Fruit fly (Drosophila melanogaster) whole organism, embryonic: ENCODE results near the gene Ilp7.
A peak's percentile ranks its signal among the peaks of the same experiment; 100 is the strongest.

Source experiments
- Aef1 ChIP-seq: fragments of 200-800 bp; sonication (Bioruptor generic); IDR thresholded peaks from 3 replicates; pipeline ENCODE4 v1.3.6; 2022; ENCODE audit warnings: missing biosample characterization, missing genetic modification characterization
- B-H2 ChIP-seq: fragments of 200-800 bp; sonication (Bioruptor generic); optimal IDR thresholded peaks from 2 replicates; lab custom pipeline; 2018; ENCODE audit warnings: missing biosample characterization, mild to moderate bottlenecking, missing genetic modification characterization
- CG1024 ChIP-seq: fragments of 200-800 bp; sonication (Bioruptor generic); IDR thresholded peaks from 2 replicates; pipeline ENCODE4 v1.3.6; 2022; ENCODE audit warnings: missing biosample characterization, missing genetic modification characterization
- CG10979 ChIP-seq: fragments of 200-800 bp; sonication (Bioruptor generic); optimal IDR thresholded peaks from 2 replicates; lab custom pipeline; 2018; ENCODE audit warnings: missing biosample characterization, mild to moderate bottlenecking, missing genetic modification characterization, moderate library complexity
- CG12299 ChIP-seq: fragments of 200-800 bp; sonication (Bioruptor generic); optimal IDR thresholded peaks from 2 replicates; lab custom pipeline; 2018; ENCODE audit warnings: missing biosample characterization, mild to moderate bottlenecking, missing genetic modification characterization
- CG12942 ChIP-seq: fragments of 200-800 bp; sonication (Bioruptor generic); optimal IDR thresholded peaks from 3 replicates; lab custom pipeline; 2016; ENCODE audit warnings: missing biosample characterization, missing genetic modification characterization
- CG14441 ChIP-seq: fragments of 200-800 bp; sonication (Bioruptor generic); IDR thresholded peaks from 2 replicates; pipeline ENCODE4 v1.3.6; 2022; ENCODE audit warnings: missing biosample characterization, missing genetic modification characterization
- CG15696 ChIP-seq: fragments of 200-800 bp; sonication (Bioruptor generic); optimal IDR thresholded peaks from 2 replicates; lab custom pipeline; 2019; ENCODE audit warnings: missing biosample characterization, mild to moderate bottlenecking, missing genetic modification characterization, moderate library complexity
- CG17385 ChIP-seq: fragments of 200-800 bp; sonication (Bioruptor generic); optimal IDR thresholded peaks from 3 replicates; lab custom pipeline; 2018; ENCODE audit warnings: missing biosample characterization, mild to moderate bottlenecking, missing genetic modification characterization
- CG17612 ChIP-seq: fragments of 200-800 bp; sonication (Bioruptor generic); IDR thresholded peaks from 2 replicates; pipeline ENCODE4 v1.3.6; 2022; ENCODE audit warnings: missing biosample characterization, missing genetic modification characterization
- CG2116 ChIP-seq: fragments of 200-800 bp; sonication (Bioruptor generic); optimal IDR thresholded peaks from 3 replicates; lab custom pipeline; 2018; ENCODE audit warnings: missing biosample characterization, mild to moderate bottlenecking, missing genetic modification characterization
- CG2199 ChIP-seq: fragments of 200-800 bp; sonication (Bioruptor generic); IDR thresholded peaks from 3 replicates; pipeline ENCODE4 v1.3.6; 2022; ENCODE audit warnings: missing biosample characterization, missing genetic modification characterization
- CG2202 ChIP-seq: fragments of 200-800 bp; sonication (Bioruptor generic); optimal IDR thresholded peaks from 2 replicates; lab custom pipeline; 2018; ENCODE audit warnings: missing biosample characterization, mild to moderate bottlenecking, missing genetic modification characterization
- CG4360 ChIP-seq: fragments of 200-800 bp; sonication (Bioruptor generic); IDR thresholded peaks from 2 replicates; pipeline ENCODE4 v1.3.6; 2022; ENCODE audit warnings: missing biosample characterization, missing genetic modification characterization
- CG5180 ChIP-seq: fragments of 200-800 bp; sonication (Bioruptor generic); optimal IDR thresholded peaks from 3 replicates; lab custom pipeline; 2017; ENCODE audit warnings: missing biosample characterization, missing genetic modification characterization, mild to moderate bottlenecking, moderate library complexity, missing genetic modification reagents
- CG6175 ChIP-seq: fragments of 200-800 bp; sonication (Bioruptor generic); IDR thresholded peaks from 3 replicates; pipeline ENCODE4 v1.3.6; 2022; ENCODE audit warnings: missing biosample characterization, missing genetic modification characterization
- CG6765 ChIP-seq: fragments of 200-800 bp; sonication (Bioruptor generic); optimal IDR thresholded peaks from 3 replicates; lab custom pipeline; 2017; ENCODE audit warnings: missing biosample characterization, mild to moderate bottlenecking, missing genetic modification characterization
- CG9437 ChIP-seq: fragments of 200-800 bp; sonication (Bioruptor generic); optimal IDR thresholded peaks from 2 replicates; lab custom pipeline; 2018; ENCODE audit warnings: missing biosample characterization, mild to moderate bottlenecking, missing genetic modification characterization
- CG9797 ChIP-seq: fragments of 200-800 bp; sonication (Bioruptor generic); optimal IDR thresholded peaks from 3 replicates; lab custom pipeline; 2018; ENCODE audit warnings: missing biosample characterization, mild to moderate bottlenecking, missing genetic modification characterization
- CkIIα-i1 ChIP-seq: fragments of 200-800 bp; sonication (Bioruptor generic); IDR thresholded peaks from 2 replicates; pipeline ENCODE4 v1.3.6; 2022; ENCODE audit warnings: missing biosample characterization, missing genetic modification characterization
- Dp ChIP-seq: fragments of 200-800 bp; sonication (Bioruptor generic); optimal IDR thresholded peaks from 2 replicates; lab custom pipeline; 2018; ENCODE audit warnings: missing biosample characterization, mild to moderate bottlenecking, missing genetic modification characterization, moderate library complexity
- E2f2 ChIP-seq: fragments of 200-800 bp; sonication (Bioruptor generic); IDR thresholded peaks from 2 replicates; pipeline ENCODE4 v1.3.6; 2022; ENCODE audit warnings: missing biosample characterization, missing genetic modification characterization
- Gug ChIP-seq: fragments of 200-800 bp; sonication (Bioruptor generic); IDR thresholded peaks from 4 replicates; pipeline ENCODE4 v1.3.6; 2022; ENCODE audit warnings: missing biosample characterization, missing genetic modification characterization
- HmgZ ChIP-seq: fragments of 200-800 bp; sonication (Bioruptor generic); optimal IDR thresholded peaks from 2 replicates; lab custom pipeline; 2018; ENCODE audit warnings: missing biosample characterization, mild to moderate bottlenecking, missing genetic modification characterization
- Kr ChIP-seq: fragments of 200-800 bp; sonication (Bioruptor generic); optimal IDR thresholded peaks from 2 replicates; lab custom pipeline; 2017; ENCODE audit warnings: missing biosample characterization, mild to moderate bottlenecking, missing genetic modification characterization
- MESR4 ChIP-seq: fragments of 200-800 bp; sonication (Bioruptor generic); optimal IDR thresholded peaks from 2 replicates; lab custom pipeline; 2018; ENCODE audit warnings: missing biosample characterization, mild to moderate bottlenecking, missing genetic modification characterization, moderate library complexity
- Mrtf ChIP-seq: fragments of 200-800 bp; sonication (Bioruptor generic); IDR thresholded peaks from 3 replicates; pipeline ENCODE4 v1.3.6; 2022; ENCODE audit warnings: missing biosample characterization, missing genetic modification characterization
- Myb ChIP-seq: fragments of 200-800 bp; sonication (Bioruptor generic); optimal IDR thresholded peaks from 2 replicates; lab custom pipeline; 2016; ENCODE audit warnings: missing biosample characterization, missing genetic modification characterization
- Opbp ChIP-seq: fragments of 200-800 bp; sonication (Bioruptor generic); IDR thresholded peaks from 3 replicates; pipeline ENCODE4 v1.3.6; 2022; ENCODE audit warnings: missing biosample characterization, missing genetic modification characterization; ENCODE audit not compliant: partially characterized antibody
- Rfx ChIP-seq: fragments of 200-800 bp; sonication (Bioruptor generic); IDR thresholded peaks from 2 replicates; pipeline ENCODE4 v1.3.6; 2022; ENCODE audit warnings: missing biosample characterization, missing genetic modification characterization
- Vsx1 ChIP-seq: fragments of 200-800 bp; sonication (Bioruptor generic); optimal IDR thresholded peaks from 2 replicates; lab custom pipeline; 2017; ENCODE audit warnings: missing biosample characterization, mild to moderate bottlenecking, missing genetic modification characterization, missing genetic modification reagents
- amos ChIP-seq: fragments of 200-800 bp; sonication (Bioruptor generic); IDR thresholded peaks from 2 replicates; pipeline ENCODE4 v1.3.6; 2022; ENCODE audit warnings: missing biosample characterization, missing genetic modification characterization; ENCODE audit not compliant: partially characterized antibody
- ara ChIP-seq: fragments of 200-800 bp; sonication (Bioruptor generic); IDR thresholded peaks from 2 replicates; pipeline ENCODE4 v1.3.6; 2022; ENCODE audit warnings: missing biosample characterization, missing genetic modification characterization
- ato ChIP-seq: fragments of 200-800 bp; sonication (Bioruptor generic); IDR thresholded peaks from 2 replicates; pipeline ENCODE4 v1.3.6; 2022; ENCODE audit warnings: missing biosample characterization, missing genetic modification characterization; ENCODE audit not compliant: partially characterized antibody
- bsh ChIP-seq, 2 experiments: fragments of 200-800 bp; sonication (Bioruptor generic); optimal IDR thresholded peaks; 2 replicates each; lab custom pipeline; 2017 to 2018; ENCODE audit warnings: mild to moderate bottlenecking in 2 of 2, missing biosample characterization in 2 of 2, missing genetic modification characterization in 2 of 2, moderate library complexity in 1 of 2
- cato ChIP-seq: fragments of 200-800 bp; sonication (Bioruptor generic); optimal IDR thresholded peaks from 2 replicates; lab custom pipeline; 2016; ENCODE audit warnings: missing biosample characterization, missing genetic modification characterization, borderline replicate concordance
- chinmo ChIP-seq: fragments of 200-800 bp; sonication (Bioruptor generic); IDR thresholded peaks from 4 replicates; pipeline ENCODE4 v1.3.6; 2022; ENCODE audit warnings: missing biosample characterization, missing genetic modification characterization; ENCODE audit not compliant: partially characterized antibody
- esg ChIP-seq: fragments of 200-800 bp; sonication (Bioruptor generic); conservative IDR thresholded peaks from 2 replicates; pipeline ENCODE4 v1.3.6; 2022; ENCODE audit warnings: missing biosample characterization, missing genetic modification characterization
- gem ChIP-seq: fragments of 200-800 bp; sonication (Bioruptor generic); optimal IDR thresholded peaks from 2 replicates; lab custom pipeline; 2019; ENCODE audit warnings: missing biosample characterization, mild to moderate bottlenecking, missing genetic modification characterization, moderate library complexity
- grn ChIP-seq: fragments of 200-800 bp; sonication (Bioruptor generic); optimal IDR thresholded peaks from 3 replicates; lab custom pipeline; 2017; ENCODE audit warnings: missing biosample characterization, missing genetic modification characterization
- gt ChIP-seq: fragments of 200-800 bp; sonication (Bioruptor generic); IDR thresholded peaks from 2 replicates; pipeline ENCODE4 v1.3.6; 2022; ENCODE audit warnings: missing biosample characterization, missing genetic modification characterization
- jumu ChIP-seq: fragments of 200-800 bp; sonication (Bioruptor generic); optimal IDR thresholded peaks from 3 replicates; lab custom pipeline; 2016; ENCODE audit warnings: missing biosample characterization, missing genetic modification characterization
- kni ChIP-seq: fragments of 200-800 bp; sonication (Bioruptor generic); optimal IDR thresholded peaks from 3 replicates; lab custom pipeline; 2017; ENCODE audit warnings: mild to moderate bottlenecking, missing biosample characterization, missing genetic modification reagents, missing genetic modification characterization
- nmo ChIP-seq: fragments of 200-800 bp; sonication (Bioruptor generic); optimal IDR thresholded peaks from 2 replicates; lab custom pipeline; 2018; ENCODE audit warnings: missing biosample characterization, mild to moderate bottlenecking, missing genetic modification characterization, moderate library complexity
- p53 ChIP-seq: fragments of 200-800 bp; sonication (Bioruptor generic); optimal IDR thresholded peaks from 2 replicates; lab custom pipeline; 2016; ENCODE audit warnings: missing biosample characterization, missing genetic modification characterization
- pnt ChIP-seq: fragments of 200-800 bp; sonication (Bioruptor generic); optimal IDR thresholded peaks from 3 replicates; lab custom pipeline; 2016; ENCODE audit warnings: missing biosample characterization, missing genetic modification characterization
- pzg ChIP-seq: fragments of 200-800 bp; sonication (Bioruptor generic); optimal IDR thresholded peaks from 3 replicates; lab custom pipeline; 2018; ENCODE audit warnings: missing biosample characterization, mild to moderate bottlenecking, missing genetic modification characterization, moderate library complexity
- ranshi ChIP-seq: fragments of 200-800 bp; sonication (Bioruptor generic); IDR thresholded peaks from 2 replicates; pipeline ENCODE4 v1.3.6; 2022; ENCODE audit warnings: missing biosample characterization, missing genetic modification characterization
- tap ChIP-seq: fragments of 200-800 bp; optimal IDR thresholded peaks from 3 replicates; lab custom pipeline; 2019; ENCODE audit warnings: missing biosample characterization, mild to moderate bottlenecking, missing genetic modification characterization, moderate library complexity
- ttk ChIP-seq: fragments of 200-800 bp; sonication (Bioruptor generic); IDR thresholded peaks from 2 replicates; pipeline ENCODE4 v2.1.2; 2022; ENCODE audit warnings: missing biosample characterization, missing genetic modification characterization

Gene Ilp7

dm6 chrX:3690631-3691030, 23.2 kb downstream of the Ilp7 start (continued):
- peak; percentile 5 for TF ChIP-seq Kr (GFP tag; lab: Kevin White, UChicago)
- TF ChIP-seq nmo = peak; percentile 50
- no peak for TF ChIP-seq Dp (GFP tag; lab: Kevin White, UChicago)
- TF ChIP-seq CG6765 = no peak
- TF ChIP-seq CG9797 (GFP tag; lab: Kevin White, UChicago) = no peak
- TF ChIP-seq CG2116 (GFP tag; lab: Kevin White, UChicago) = no peak
- no peak for TF ChIP-seq CG12942 (GFP tag; lab: Kevin White, UChicago)
- TF ChIP-seq Opbp (GFP tag; lab: Robert Waterston, UW) = no peak
- no peak for TF ChIP-seq amos (GFP tag; lab: Robert Waterston, UW)
- TF ChIP-seq CG6175 = no peak
- peak; percentile 36 for TF ChIP-seq pnt (GFP tag; lab: Kevin White, UChicago)
- no peak for TF ChIP-seq Aef1
- no peak for TF ChIP-seq Vsx1 (GFP tag; lab: Kevin White, UChicago)
- TF ChIP-seq gem (tag; lab: Kevin White, UChicago) = peak; percentile 66
- 0 out of 2 replicates have a peak, but pooled peaks have one; percentile 35 for TF ChIP-seq ara
- no peak for TF ChIP-seq CG17612 (GFP tag; lab: Robert Waterston, UW)
- TF ChIP-seq Gug (GFP tag; lab: Robert Waterston, UW) = peak; percentile 33; the same call in 1 of the 4 replicates
- no peak for TF ChIP-seq grn (GFP tag; lab: Kevin White, UChicago)
- TF ChIP-seq esg = 0 out of 2 replicates have a peak, but pooled peaks have one; percentile 15
- no peak for TF ChIP-seq B-H2 (GFP tag; lab: Kevin White, UChicago)
- no peak for TF ChIP-seq MESR4 (GFP tag; lab: Kevin White, UChicago)
- no peak for TF ChIP-seq ato
- no peak for TF ChIP-seq chinmo
- TF ChIP-seq CkIIα-i1 (GFP tag; lab: Robert Waterston, UW) = no peak
- peak; percentile 9 for TF ChIP-seq CG5180 (GFP tag; lab: Kevin White, UChicago)
- peak; percentile 19 for TF ChIP-seq tap (tag; lab: Kevin White, UChicago)
- peak; percentile 59 for TF ChIP-seq CG10979 (tag; lab: Kevin White, UChicago)
- peak; percentile 19 for TF ChIP-seq Myb
- no peak for TF ChIP-seq Mrtf (GFP tag; lab: Robert Waterston, UW)
- TF ChIP-seq CG4360 (GFP tag; lab: Robert Waterston, UW) = no peak
- TF ChIP-seq CG15696 = peak; percentile 35
- TF ChIP-seq jumu (GFP tag; lab: Kevin White, UChicago) = peak; percentile 22
- TF ChIP-seq HmgZ = peak; percentile 20
- no peak for TF ChIP-seq cato (GFP tag; lab: Kevin White, UChicago)
- peak; percentile 33 for TF ChIP-seq kni
- TF ChIP-seq pzg = no peak
- TF ChIP-seq Rfx (GFP tag; lab: Robert Waterston, UW) = peak; percentile 47; the same call in 1 of the 2 replicates
- peak; percentile 8 for TF ChIP-seq CG9437 (GFP tag; lab: Kevin White, UChicago)
- peak in 1 of 2 experiments; percentile 58 for TF ChIP-seq bsh (GFP tag; optimal IDR thresholded peaks at IDR 0.05; lab: Kevin White, UChicago)
- TF ChIP-seq ttk = peak; percentile 27; the same call in 1 of the 2 replicates
- no peak for TF ChIP-seq CG12299 (tag; lab: Kevin White, UChicago)
- TF ChIP-seq ranshi = peak; percentile 45; the same call in 1 of the 2 replicates
- no peak for TF ChIP-seq E2f2
- 0 out of 3 replicates have a peak, but pooled peaks have one; percentile 14 for TF ChIP-seq CG2199 (GFP tag; lab: Robert Waterston, UW)
- peak; percentile 31 for TF ChIP-seq CG2202 (tag; lab: Kevin White, UChicago)
- no peak for TF ChIP-seq p53 (GFP tag; lab: Kevin White, UChicago)
- TF ChIP-seq CG1024 = no peak
- TF ChIP-seq CG14441 (GFP tag; lab: Robert Waterston, UW) = peak; percentile 36; the same call in 1 of the 2 replicates
- peak; percentile 37 for TF ChIP-seq CG17385 (GFP tag; lab: Kevin White, UChicago)
- TF ChIP-seq gt (GFP tag; lab: Robert Waterston, UW) = no peak
